Worm (Caenorhabditis elegans): Measurements from ENCODE around the gene ZK632.10.

The ZK632.10 gene

DNA sequence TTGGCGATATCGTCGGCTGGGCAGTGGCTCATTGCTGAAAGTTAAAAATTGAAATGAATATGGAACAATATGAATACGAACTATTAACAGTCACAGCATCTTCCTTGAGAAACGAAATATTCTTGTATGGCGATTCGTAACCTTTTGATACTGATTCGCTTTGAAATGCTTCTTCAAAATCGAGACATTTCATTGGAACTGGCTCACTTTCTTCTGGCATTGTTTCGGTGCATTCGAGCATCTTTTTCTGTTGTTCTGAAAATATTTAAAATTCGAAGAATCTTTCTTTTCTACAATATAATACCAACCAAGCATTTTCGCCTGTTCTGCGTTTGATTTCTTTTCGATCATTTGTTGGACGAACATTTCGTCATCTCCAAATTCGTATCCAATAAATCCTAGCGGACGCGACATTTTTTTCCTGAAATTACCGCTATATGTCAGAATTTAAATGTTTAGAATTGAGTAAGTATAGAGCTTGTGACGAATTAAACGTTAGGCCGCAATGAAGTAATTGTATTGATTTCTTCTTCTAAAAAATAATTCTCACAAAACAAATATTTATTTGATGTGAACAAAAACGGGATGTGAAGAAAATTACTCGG lies 3.1 kb downstream of the ZK632.10 start, which contains the start of gene lin-52 (continued):
- TF ChIP-seq mxl-1 (tag; optimal IDR thresholded peaks at IDR 0.05) = no peak
- TF ChIP-seq lag-1 (GFP tag; IDR thresholded peaks at IDR 0.05) = no peak
- TF ChIP-seq F57A8.1 (GFP tag; optimal IDR thresholded peaks at IDR 0.05) = no peak
- no peak for TF ChIP-seq lsl-1 (GFP tag; optimal IDR thresholded peaks at IDR 0.05)
- peak; percentile 13 for TF ChIP-seq fkh-3 (tag; optimal IDR thresholded peaks at IDR 0.05)
- no peak for TF ChIP-seq attf-5 (GFP tag; optimal IDR thresholded peaks at IDR 0.05)
- peak; percentile 32 for TF ChIP-seq nhr-179 (tag; optimal IDR thresholded peaks at IDR 0.05)
- 0 out of 2 replicates have a peak, but pooled peaks have one; percentile 35 for TF ChIP-seq ceh-100 (GFP tag; IDR thresholded peaks at IDR 0.05)
- 0 out of 2 replicates have a peak, but pooled peaks have one; percentile 36 for TF ChIP-seq ceh-91 (GFP tag; IDR thresholded peaks at IDR 0.05)
- TF ChIP-seq ama-1 (optimal IDR thresholded peaks at IDR 0.05) = peak; percentile 79
- peak in 1 of 2 experiments; percentile 8 for TF ChIP-seq ama-1 (GFP tag; optimal IDR thresholded peaks at IDR 0.05)
- TF ChIP-seq lsy-27 (tag; optimal IDR thresholded peaks at IDR 0.05; ENCODE audit: borderline replicate concordance, insufficient read depth) = no peak
- peak in 1 of 2 experiments; percentile 11 for TF ChIP-seq let-607 (tag; optimal IDR thresholded peaks at IDR 0.05)
- peak; percentile 69 for TF ChIP-seq ZK185.1 (tag; optimal IDR thresholded peaks at IDR 0.05; ENCODE audit: poor library complexity, severe bottlenecking)
- TF ChIP-seq C06A6.2 (GFP tag; conservative IDR thresholded peaks at IDR 0.05) = no peak
- TF ChIP-seq athp-1 (tag; optimal IDR thresholded peaks at IDR 0.05) = peak; percentile 56
- no peak for TF ChIP-seq egl-18 (GFP tag; IDR thresholded peaks at IDR 0.05)
- TF ChIP-seq somi-1 (GFP tag; optimal IDR thresholded peaks at IDR 0.05) = no peak
- peak; percentile 27 for TF ChIP-seq madf-10 (tag; optimal IDR thresholded peaks at IDR 0.05)
- no peak for TF ChIP-seq efl-1 (GFP tag; optimal IDR thresholded peaks at IDR 0.05)
- TF ChIP-seq mcd-1 (GFP tag; IDR thresholded peaks at IDR 0.05) = no peak; the same call in 1 of the 2 replicates
- peak in 1 of 3 experiments; percentile 47 for TF ChIP-seq lin-35 (GFP tag; optimal IDR thresholded peaks at IDR 0.05)
- TF ChIP-seq bed-2 (GFP tag; IDR thresholded peaks at IDR 0.05) = no peak
- TF ChIP-seq gei-17 (GFP tag; optimal IDR thresholded peaks at IDR 0.05) = peak; percentile 17
- no peak for TF ChIP-seq snpc-4 (GFP tag; optimal IDR thresholded peaks at IDR 0.05)
- no peak for TF ChIP-seq snpc-4 (tag; optimal IDR thresholded peaks at IDR 0.05)
- TF ChIP-seq ztf-26 (tag; optimal IDR thresholded peaks at IDR 0.05) = peak; percentile 46
- peak; percentile 64 for TF ChIP-seq chd-7 (tag; optimal IDR thresholded peaks at IDR 0.05)
- peak; percentile 71; the same call in 1 of the 2 replicates for TF ChIP-seq hsf-1 (GFP tag; IDR thresholded peaks at IDR 0.05)
- TF ChIP-seq Y67H2A.10 (GFP tag; conservative IDR thresholded peaks at IDR 0.05) = no peak
- peak; percentile 82 for TF ChIP-seq tlf-1 (GFP tag; optimal IDR thresholded peaks at IDR 0.05)
- 0 out of 2 replicates have a peak, but pooled peaks have one; percentile 60 for TF ChIP-seq F39B2.1 (GFP tag; IDR thresholded peaks at IDR 0.05)
- TF ChIP-seq bed-1 (GFP tag; IDR thresholded peaks at IDR 0.05) = no peak
- no peak for TF ChIP-seq madf-8 (GFP tag; conservative IDR thresholded peaks at IDR 0.05)
- TF ChIP-seq tbp1 (GFP tag; optimal IDR thresholded peaks at IDR 0.05) = peak; percentile 11
- peak; percentile 9 for TF ChIP-seq him-1 (tag; optimal IDR thresholded peaks at IDR 0.05)
- no peak for TF ChIP-seq dpff-1 (tag; optimal IDR thresholded peaks at IDR 0.05)
- peak; percentile 35; the same call in 1 of the 2 replicates for TF ChIP-seq madf-6 (GFP tag; IDR thresholded peaks at IDR 0.05)
- no peak for TF ChIP-seq attf-3 (GFP tag; conservative IDR thresholded peaks at IDR 0.05)
- TF ChIP-seq nfya-2 (GFP tag; IDR thresholded peaks at IDR 0.05) = no peak
- peak; percentile 90; the same call in 1 of the 2 replicates for TF ChIP-seq Y53G8AR.9 (GFP tag; conservative IDR thresholded peaks at IDR 0.05)
- TF ChIP-seq cebp-1 (GFP tag; IDR thresholded peaks at IDR 0.05) = 0 out of 2 replicates have a peak, but pooled peaks have one; percentile 24
- TF ChIP-seq cebp-1 (tag; optimal IDR thresholded peaks at IDR 0.05) = peak; percentile 71
- no peak for TF ChIP-seq T07F8.4 (tag; optimal IDR thresholded peaks at IDR 0.05)
- peak; percentile 35 for TF ChIP-seq ekl-4 (GFP tag; IDR thresholded peaks at IDR 0.05)
- TF ChIP-seq lin-40 (tag; optimal IDR thresholded peaks at IDR 0.05) = peak; percentile 24
- TF ChIP-seq hmg-1.2 (GFP tag; IDR thresholded peaks at IDR 0.05) = no peak

Data from whole organism, young adult.